Fruit fly (Drosophila melanogaster) whole organism, embryonic: Measurements from ENCODE around the gene RpS29.

Experiments
- Asciz ChIP-seq: fragments of 200-800 bp; sonication (Bioruptor generic); optimal IDR thresholded peaks from 2 replicates; lab custom pipeline; 2017; ENCODE audit warnings: missing biosample characterization, mild to moderate bottlenecking, missing genetic modification characterization, missing genetic modification reagents
- Atf3 ChIP-seq: fragments of 200-800 bp; sonication (Bioruptor generic); optimal IDR thresholded peaks from 3 replicates; lab custom pipeline; 2016; ENCODE audit warnings: missing biosample characterization, missing genetic modification characterization
- C15 ChIP-seq: fragments of 200-800 bp; sonication (Bioruptor generic); IDR thresholded peaks from 3 replicates; pipeline ENCODE4 v1.3.6; 2022; ENCODE audit warnings: missing biosample characterization, missing genetic modification characterization
- CG10431 ChIP-seq: fragments of 200-800 bp; sonication (Bioruptor generic); optimal IDR thresholded peaks from 3 replicates; lab custom pipeline; 2018; ENCODE audit warnings: missing biosample characterization, mild to moderate bottlenecking, missing genetic modification characterization
- CG10543 ChIP-seq: fragments of 200-800 bp; sonication (Bioruptor generic); optimal IDR thresholded peaks from 3 replicates; lab custom pipeline; 2017; ENCODE audit warnings: missing biosample characterization, mild to moderate bottlenecking, missing genetic modification characterization, moderate library complexity
- CG11560 ChIP-seq: fragments of 200-800 bp; sonication (Bioruptor generic); IDR thresholded peaks from 3 replicates; pipeline ENCODE4 v1.3.6; 2022; ENCODE audit warnings: missing biosample characterization, missing genetic modification characterization
- CG13287 ChIP-seq: fragments of 200-800 bp; sonication (Bioruptor generic); IDR thresholded peaks from 2 replicates; pipeline ENCODE4 v1.3.6; 2022; ENCODE audit warnings: missing biosample characterization, missing genetic modification characterization; ENCODE audit not compliant: partially characterized antibody
- CG15011 ChIP-seq: fragments of 200-800 bp; sonication (Bioruptor generic); optimal IDR thresholded peaks from 3 replicates; lab custom pipeline; 2018; ENCODE audit warnings: missing biosample characterization, mild to moderate bottlenecking, missing genetic modification characterization
- CG15514 ChIP-seq: fragments of 200-800 bp; sonication (Bioruptor generic); optimal IDR thresholded peaks from 3 replicates; lab custom pipeline; 2017; ENCODE audit warnings: missing biosample characterization, missing genetic modification characterization, mild to moderate bottlenecking, moderate library complexity, missing genetic modification reagents
- CG32532 ChIP-seq: fragments of 200-800 bp; sonication (Bioruptor generic); IDR thresholded peaks from 2 replicates; pipeline ENCODE4 v1.3.6; 2022; ENCODE audit warnings: missing biosample characterization, missing genetic modification characterization
- CG34224 ChIP-seq: fragments of 200-800 bp; sonication (Bioruptor generic); IDR thresholded peaks from 3 replicates; pipeline ENCODE4 v1.3.6; 2022; ENCODE audit warnings: missing biosample characterization, missing genetic modification characterization; ENCODE audit not compliant: partially characterized antibody
- CG42726 ChIP-seq: fragments of 200-800 bp; sonication (Bioruptor generic); IDR thresholded peaks from 2 replicates; pipeline ENCODE4 v1.3.6; 2022; ENCODE audit warnings: missing biosample characterization, missing genetic modification characterization; ENCODE audit not compliant: partially characterized antibody
- CG6654 ChIP-seq: fragments of 200-800 bp; sonication (Bioruptor generic); optimal IDR thresholded peaks from 2 replicates; lab custom pipeline; 2017; ENCODE audit warnings: missing biosample characterization, mild to moderate bottlenecking, missing genetic modification characterization
- CG7963 ChIP-seq: fragments of 200-800 bp; sonication (Bioruptor generic); IDR thresholded peaks from 3 replicates; pipeline ENCODE4 v1.3.6; 2022; ENCODE audit warnings: missing biosample characterization, missing genetic modification characterization; ENCODE audit not compliant: partially characterized antibody
- CkIIα-i1 ChIP-seq: fragments of 200-800 bp; sonication (Bioruptor generic); IDR thresholded peaks from 2 replicates; pipeline ENCODE4 v1.3.6; 2022; ENCODE audit warnings: missing biosample characterization, missing genetic modification characterization
- Dref ChIP-seq: fragments of 200-800 bp; sonication (Bioruptor generic); IDR thresholded peaks from 2 replicates; pipeline ENCODE4 v1.3.6; 2022; ENCODE audit warnings: missing biosample characterization, missing genetic modification characterization
- Ets65A ChIP-seq: fragments of 200-800 bp; sonication (Bioruptor generic); peaks from one replicate; lab custom pipeline; 2016; ENCODE audit warnings: missing biosample characterization, missing genetic modification characterization
- GATAe ChIP-seq: fragments of 200-800 bp; sonication (Bioruptor generic); conservative IDR thresholded peaks from 2 replicates; pipeline ENCODE4 v1.3.6; 2022; ENCODE audit warnings: missing biosample characterization, missing genetic modification characterization
- Hand ChIP-seq: fragments of 200-800 bp; sonication (Bioruptor generic); optimal IDR thresholded peaks from 2 replicates; lab custom pipeline; 2017; ENCODE audit warnings: mild to moderate bottlenecking, missing biosample characterization, missing genetic modification reagents, missing genetic modification characterization
- Hmr ChIP-seq: fragments of 200-800 bp; sonication (Bioruptor generic); optimal IDR thresholded peaks from 3 replicates; lab custom pipeline; 2017; ENCODE audit warnings: mild to moderate bottlenecking, missing biosample characterization, missing genetic modification reagents, missing genetic modification characterization
- Kr ChIP-seq: fragments of 200-800 bp; sonication (Bioruptor generic); optimal IDR thresholded peaks from 2 replicates; lab custom pipeline; 2017; ENCODE audit warnings: missing biosample characterization, mild to moderate bottlenecking, missing genetic modification characterization
- Lpt ChIP-seq: fragments of >200 bp; optimal IDR thresholded peaks from 2 replicates; lab custom pipeline; 2018; ENCODE audit warnings: missing biosample characterization, missing genetic modification characterization
- MTF-1 ChIP-seq: fragments of 200-800 bp; sonication (Bioruptor generic); optimal IDR thresholded peaks from 2 replicates; lab custom pipeline; 2018; ENCODE audit warnings: missing biosample characterization, mild to moderate bottlenecking, missing genetic modification characterization, borderline replicate concordance
- Nf-YA ChIP-seq: fragments of 200-800 bp; sonication (Bioruptor generic); IDR thresholded peaks from 2 replicates; pipeline ENCODE4 v1.3.6; 2022; ENCODE audit warnings: missing biosample characterization, missing genetic modification characterization
- Nf-YB ChIP-seq: fragments of 200-800 bp; sonication (Bioruptor generic); optimal IDR thresholded peaks from 3 replicates; lab custom pipeline; 2019; ENCODE audit warnings: missing biosample characterization, mild to moderate bottlenecking, missing genetic modification characterization, moderate library complexity
- NfI ChIP-seq: fragments of 200-800 bp; sonication (Bioruptor generic); optimal IDR thresholded peaks from 3 replicates; lab custom pipeline; 2018; ENCODE audit warnings: missing biosample characterization, mild to moderate bottlenecking, missing genetic modification characterization, moderate library complexity
- Usf ChIP-seq: fragments of 200-800 bp; sonication (Bioruptor generic); optimal IDR thresholded peaks from 2 replicates; lab custom pipeline; 2017; ENCODE audit warnings: missing genotype, missing biosample characterization, missing genetic modification characterization
- Vsx1 ChIP-seq: fragments of 200-800 bp; sonication (Bioruptor generic); optimal IDR thresholded peaks from 2 replicates; lab custom pipeline; 2017; ENCODE audit warnings: missing biosample characterization, mild to moderate bottlenecking, missing genetic modification characterization, missing genetic modification reagents
- ap ChIP-seq: fragments of 200-800 bp; sonication (Bioruptor generic); IDR thresholded peaks from 2 replicates; pipeline ENCODE4 v1.3.6; 2022; ENCODE audit warnings: missing biosample characterization, missing genetic modification characterization
- bowl ChIP-seq: fragments of 200-800 bp; sonication (Bioruptor generic); IDR thresholded peaks from 2 replicates; pipeline ENCODE4 v1.3.6; 2022; ENCODE audit warnings: missing biosample characterization, missing genetic modification characterization
- dysf ChIP-seq: fragments of 200-800 bp; sonication (Bioruptor generic); IDR thresholded peaks from 3 replicates; pipeline ENCODE4 v1.3.6; 2022; ENCODE audit warnings: missing biosample characterization, missing genetic modification characterization
- eyg ChIP-seq: fragments of 200-800 bp; sonication (Bioruptor generic); optimal IDR thresholded peaks from 3 replicates; lab custom pipeline; 2016; ENCODE audit warnings: missing biosample characterization, missing genetic modification characterization
- fd102C ChIP-seq: fragments of 200-800 bp; sonication (Bioruptor generic); optimal IDR thresholded peaks from 2 replicates; lab custom pipeline; 2018; ENCODE audit warnings: missing biosample characterization, mild to moderate bottlenecking, missing genetic modification characterization, moderate library complexity
- gem ChIP-seq: fragments of 200-800 bp; sonication (Bioruptor generic); optimal IDR thresholded peaks from 2 replicates; lab custom pipeline; 2019; ENCODE audit warnings: missing biosample characterization, mild to moderate bottlenecking, missing genetic modification characterization, moderate library complexity
- gsb ChIP-seq: fragments of 200-800 bp; sonication (Bioruptor generic); IDR thresholded peaks from 2 replicates; pipeline ENCODE4 v1.3.6; 2022; ENCODE audit warnings: missing biosample characterization, missing genetic modification characterization
- gt ChIP-seq: fragments of 200-800 bp; sonication (Bioruptor generic); IDR thresholded peaks from 2 replicates; pipeline ENCODE4 v1.3.6; 2022; ENCODE audit warnings: missing biosample characterization, missing genetic modification characterization
- ham ChIP-seq: fragments of 200-800 bp; sonication (Bioruptor generic); IDR thresholded peaks from 2 replicates; pipeline ENCODE4 v1.3.6; 2022; ENCODE audit warnings: missing biosample characterization, missing genetic modification characterization
- inv ChIP-seq: fragments of 200-800 bp; sonication (Bioruptor generic); IDR thresholded peaks from 2 replicates; pipeline ENCODE4 v1.3.6; 2022; ENCODE audit warnings: missing biosample characterization, missing genetic modification characterization; ENCODE audit not compliant: partially characterized antibody
- jumu ChIP-seq: fragments of 200-800 bp; sonication (Bioruptor generic); optimal IDR thresholded peaks from 3 replicates; lab custom pipeline; 2016; ENCODE audit warnings: missing biosample characterization, missing genetic modification characterization
- mirr ChIP-seq: fragments of 200-800 bp; sonication (Bioruptor generic); optimal IDR thresholded peaks from 3 replicates; lab custom pipeline; 2018; ENCODE audit warnings: missing biosample characterization, mild to moderate bottlenecking, missing genetic modification characterization
- odd ChIP-seq: fragments of 200-800 bp; sonication (Bioruptor generic); optimal IDR thresholded peaks from 2 replicates; lab custom pipeline; 2017; ENCODE audit warnings: missing biosample characterization, mild to moderate bottlenecking, missing genetic modification characterization
- onecut ChIP-seq: fragments of 200-800 bp; sonication (Bioruptor generic); IDR thresholded peaks from 2 replicates; pipeline ENCODE4 v1.3.6; 2022; ENCODE audit warnings: missing biosample characterization, missing genetic modification characterization
- psq ChIP-seq: fragments of 200-800 bp; sonication (Bioruptor generic); optimal IDR thresholded peaks from 2 replicates; lab custom pipeline; 2017; ENCODE audit warnings: missing biosample characterization, missing genetic modification characterization
- pzg ChIP-seq: fragments of 200-800 bp; sonication (Bioruptor generic); optimal IDR thresholded peaks from 3 replicates; lab custom pipeline; 2018; ENCODE audit warnings: missing biosample characterization, mild to moderate bottlenecking, missing genetic modification characterization, moderate library complexity
- sisA ChIP-seq: fragments of 200-800 bp; sonication (Bioruptor generic); IDR thresholded peaks from 2 replicates; pipeline ENCODE4 v1.3.6; 2022; ENCODE audit warnings: missing biosample characterization, missing genetic modification characterization
- slbo ChIP-seq: fragments of 200-800 bp; sonication (Bioruptor generic); IDR thresholded peaks from 2 replicates; pipeline ENCODE4 v1.3.6; 2022; ENCODE audit warnings: missing biosample characterization, missing genetic modification characterization
- slou ChIP-seq: fragments of 200-800 bp; sonication (Bioruptor generic); optimal IDR thresholded peaks from 3 replicates; lab custom pipeline; 2016; ENCODE audit warnings: missing biosample characterization, missing genetic modification characterization
- stc ChIP-seq: fragments of 200-800 bp; sonication (Bioruptor generic); IDR thresholded peaks from 2 replicates; pipeline ENCODE4 v1.3.6; 2022; ENCODE audit warnings: missing biosample characterization, missing genetic modification characterization
- tup ChIP-seq: fragments of 200-800 bp; sonication (Bioruptor generic); optimal IDR thresholded peaks from 2 replicates; lab custom pipeline; 2016; ENCODE audit warnings: missing biosample characterization, mild to moderate bottlenecking, missing genetic modification characterization, moderate library complexity
- zfh1 ChIP-seq: fragments of 200-800 bp; sonication (Bioruptor generic); IDR thresholded peaks from 3 replicates; pipeline ENCODE4 v1.3.6; 2022; ENCODE audit warnings: missing biosample characterization, missing genetic modification characterization

RpS29 gene

DNA sequence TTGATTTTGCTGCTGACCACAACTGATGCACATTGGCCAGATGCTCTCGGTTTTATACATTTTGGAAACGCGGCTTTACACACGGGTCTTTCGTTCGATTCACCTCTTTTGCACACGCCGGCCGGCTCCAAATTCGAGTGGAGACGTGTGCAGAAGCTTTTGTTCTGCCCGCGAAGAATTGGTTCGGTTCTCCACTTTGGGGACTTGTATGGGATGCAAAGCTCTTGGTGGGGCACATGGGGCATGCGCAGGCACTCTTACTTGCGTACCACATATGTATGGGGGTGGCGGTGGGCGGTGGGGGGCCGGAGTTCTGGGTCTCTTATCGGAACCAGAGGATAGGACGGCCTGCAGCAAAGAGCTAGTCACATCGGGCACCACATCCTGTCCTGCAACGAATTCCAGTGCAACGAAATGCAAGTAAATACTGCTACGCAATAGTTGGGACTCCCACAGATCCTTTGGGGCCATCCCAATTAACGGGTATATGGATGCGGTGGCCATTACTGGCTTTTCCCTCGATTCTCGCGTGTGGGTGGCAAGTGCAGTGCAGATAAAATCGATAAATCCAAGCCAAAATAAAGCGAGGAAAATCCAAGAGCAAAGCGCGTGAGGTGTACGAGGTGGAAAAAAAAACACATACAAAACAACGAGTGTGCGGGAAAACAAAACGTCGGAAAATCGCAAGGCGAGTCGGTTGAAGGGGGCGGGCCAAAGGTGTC lies 6.7 kb downstream of the RpS29 start, which contains the start of the genes MtnA and CG8500 (continued):
- TF ChIP-seq mirr (GFP tag; lab: Kevin White, UChicago), result no peak
- TF ChIP-seq NfI (GFP tag; lab: Kevin White, UChicago), result no peak
- no peak for TF ChIP-seq Usf
- TF ChIP-seq Asciz (GFP tag; lab: Kevin White, UChicago), result no peak
- TF ChIP-seq C15 (GFP tag; lab: Robert Waterston, UW), result no peak
- no peak for TF ChIP-seq tup
- TF ChIP-seq ham, result no peak; the same call in 1 of the 2 replicates
- no peak for TF ChIP-seq CG6654 (GFP tag; lab: Kevin White, UChicago)
- no peak for TF ChIP-seq CG11560 (tag; lab: Robert Waterston, UW)
- no peak for TF ChIP-seq sisA (GFP tag; lab: Robert Waterston, UW)
- TF ChIP-seq Kr (GFP tag; lab: Kevin White, UChicago), result no peak
- TF ChIP-seq Ets65A, result peak; percentile 77
- TF ChIP-seq CG10543 (GFP tag; lab: Kevin White, UChicago), result peak; percentile 37
- peak; percentile 87 for TF ChIP-seq onecut (GFP tag; lab: Robert Waterston, UW)
- no peak for TF ChIP-seq Atf3 (GFP tag; lab: Kevin White, UChicago)
- no peak for TF ChIP-seq dysf (GFP tag; lab: Robert Waterston, UW)
- peak; percentile 96 for TF ChIP-seq CG15514 (GFP tag; lab: Kevin White, UChicago)
- no peak for TF ChIP-seq CG34224 (GFP tag; lab: Robert Waterston, UW)
- no peak for TF ChIP-seq gsb (GFP tag; lab: Robert Waterston, UW)
- TF ChIP-seq GATAe (GFP tag; lab: Robert Waterston, UW), result no peak
- no peak for TF ChIP-seq jumu (GFP tag; lab: Kevin White, UChicago)
- TF ChIP-seq ap (GFP tag; lab: Robert Waterston, UW), result no peak
- TF ChIP-seq pzg (GFP tag; lab: Kevin White, UChicago), result peak; percentile 67
- TF ChIP-seq bowl (GFP tag; lab: Robert Waterston, UW), result no peak
- TF ChIP-seq Nf-YA (GFP tag; lab: Robert Waterston, UW), result no peak
- peak; percentile 4 for TF ChIP-seq Hand (GFP tag; lab: Kevin White, UChicago)
- no peak for TF ChIP-seq psq (GFP tag; lab: Kevin White, UChicago)
- no peak for TF ChIP-seq CG15011 (GFP tag; lab: Kevin White, UChicago)
- no peak for TF ChIP-seq gem
- TF ChIP-seq zfh1, result no peak
- TF ChIP-seq Hmr (GFP tag; lab: Kevin White, UChicago), result peak; percentile 79
- TF ChIP-seq Dref (GFP tag; lab: Robert Waterston, UW), result 0 out of 2 replicates have a peak, but pooled peaks have one; percentile 28
- TF ChIP-seq CG13287, result peak; percentile 51
- TF ChIP-seq CkIIα-i1 (GFP tag; lab: Robert Waterston, UW), result no peak
- no peak for TF ChIP-seq Vsx1 (GFP tag; lab: Kevin White, UChicago)
- TF ChIP-seq Lpt (GFP tag; lab: Kevin White, UChicago), result no peak
- TF ChIP-seq gt (GFP tag; lab: Robert Waterston, UW), result no peak
- TF ChIP-seq CG7963 (GFP tag; lab: Robert Waterston, UW), result no peak
- TF ChIP-seq inv, result peak; percentile 28; the same call in 1 of the 2 replicates
- TF ChIP-seq slbo, result no peak
- TF ChIP-seq CG42726, result peak; percentile 52; the same call in 1 of the 2 replicates
- TF ChIP-seq fd102C (GFP tag; lab: Kevin White, UChicago), result no peak
- TF ChIP-seq stc (GFP tag; lab: Robert Waterston, UW), result 0 out of 2 replicates have a peak, but pooled peaks have one; percentile 16
- TF ChIP-seq CG10431 (GFP tag; lab: Kevin White, UChicago), result no peak
- no peak for TF ChIP-seq slou (GFP tag; lab: Kevin White, UChicago)
- TF ChIP-seq MTF-1, result peak; percentile 100
- no peak for TF ChIP-seq eyg (GFP tag; lab: Kevin White, UChicago)
- TF ChIP-seq odd (GFP tag; lab: Kevin White, UChicago), result no peak
- no peak for TF ChIP-seq CG32532 (GFP tag; lab: Robert Waterston, UW)
- TF ChIP-seq Nf-YB (GFP tag; lab: Kevin White, UChicago), result no peak
